Fruit fly (Drosophila melanogaster) whole organism, embryonic: Measurements from ENCODE around the gene CG15196.

Experiments
- CG10366 ChIP-seq: fragments of 200-800 bp; sonication (Bioruptor generic); IDR thresholded peaks from 2 replicates; pipeline ENCODE4 v1.3.6; 2022; ENCODE audit warnings: missing biosample characterization, missing genetic modification characterization
- CG10979 ChIP-seq: fragments of 200-800 bp; sonication (Bioruptor generic); optimal IDR thresholded peaks from 2 replicates; lab custom pipeline; 2018; ENCODE audit warnings: missing biosample characterization, mild to moderate bottlenecking, missing genetic modification characterization, moderate library complexity
- CG11247 ChIP-seq: fragments of 200-800 bp; sonication (Bioruptor generic); IDR thresholded peaks from 2 replicates; pipeline ENCODE4 v1.3.6; 2022; ENCODE audit warnings: missing biosample characterization, missing genetic modification characterization
- CG12219 ChIP-seq: fragments of 200-800 bp; sonication (Bioruptor generic); optimal IDR thresholded peaks from 3 replicates; lab custom pipeline; 2018; ENCODE audit warnings: missing biosample characterization, mild to moderate bottlenecking, missing genetic modification characterization
- CG13624 ChIP-seq: fragments of 200-800 bp; sonication (Bioruptor generic); optimal IDR thresholded peaks from 2 replicates; lab custom pipeline; 2016; ENCODE audit warnings: missing biosample characterization, missing genetic modification characterization
- CG16813 ChIP-seq: fragments of 200-800 bp; sonication (Bioruptor generic); IDR thresholded peaks from 3 replicates; pipeline ENCODE4 v1.3.6; 2022; ENCODE audit warnings: missing biosample characterization, missing genetic modification characterization; ENCODE audit not compliant: partially characterized antibody
- CG32767 ChIP-seq: fragments of 200-800 bp; sonication (Bioruptor generic); IDR thresholded peaks from 2 replicates; pipeline ENCODE4 v1.3.6; 2022; ENCODE audit warnings: missing biosample characterization, missing genetic modification characterization
- CG34376 ChIP-seq: fragments of 200-800 bp; sonication (Bioruptor generic); optimal IDR thresholded peaks from 2 replicates; lab custom pipeline; 2018; ENCODE audit warnings: missing biosample characterization, mild to moderate bottlenecking, missing genetic modification characterization
- CG4617 ChIP-seq: fragments of 200-800 bp; sonication (Bioruptor generic); optimal IDR thresholded peaks from 3 replicates; lab custom pipeline; 2016; ENCODE audit warnings: missing biosample characterization, missing genetic modification characterization, borderline replicate concordance
- CG4730 ChIP-seq: fragments of 200-800 bp; sonication (Bioruptor generic); IDR thresholded peaks from 2 replicates; pipeline ENCODE4 v1.3.6; 2022; ENCODE audit warnings: missing biosample characterization, missing genetic modification characterization
- CG6654 ChIP-seq: fragments of 200-800 bp; sonication (Bioruptor generic); optimal IDR thresholded peaks from 2 replicates; lab custom pipeline; 2017; ENCODE audit warnings: missing biosample characterization, mild to moderate bottlenecking, missing genetic modification characterization
- CG7271 ChIP-seq: fragments of 200-800 bp; sonication (Bioruptor generic); optimal IDR thresholded peaks from 2 replicates; lab custom pipeline; 2018; ENCODE audit warnings: missing biosample characterization, mild to moderate bottlenecking, missing genetic modification characterization, moderate library complexity
- CG8089 ChIP-seq: fragments of 200-800 bp; sonication (Bioruptor generic); optimal IDR thresholded peaks from 3 replicates; lab custom pipeline; 2016; ENCODE audit warnings: missing biosample characterization, missing genetic modification characterization
- CG8281 ChIP-seq: fragments of 200-800 bp; sonication (Bioruptor generic); optimal IDR thresholded peaks from 2 replicates; lab custom pipeline; 2018; ENCODE audit warnings: missing biosample characterization, mild to moderate bottlenecking, missing genetic modification characterization, moderate library complexity
- CG9876 ChIP-seq: fragments of 200-800 bp; sonication (Bioruptor generic); optimal IDR thresholded peaks from 2 replicates; lab custom pipeline; 2016; ENCODE audit warnings: missing biosample characterization, missing genetic modification characterization
- D19A ChIP-seq: fragments of 200-800 bp; optimal IDR thresholded peaks from 3 replicates; lab custom pipeline; 2019; ENCODE audit warnings: missing biosample characterization, mild to moderate bottlenecking, missing genetic modification characterization, moderate library complexity
- Ets97D ChIP-seq: fragments of 200-800 bp; sonication (Bioruptor generic); optimal IDR thresholded peaks from 3 replicates; lab custom pipeline; 2016; ENCODE audit warnings: missing biosample characterization, missing genetic modification characterization
- H15 ChIP-seq: fragments of 200-800 bp; sonication (Bioruptor generic); IDR thresholded peaks from 3 replicates; pipeline ENCODE4 v1.3.6; 2022; ENCODE audit warnings: missing biosample characterization, missing genetic modification characterization
- Hey ChIP-seq: fragments of 200-800 bp; sonication (Bioruptor generic); optimal IDR thresholded peaks from 3 replicates; lab custom pipeline; 2018; ENCODE audit warnings: missing biosample characterization, mild to moderate bottlenecking, missing genetic modification characterization
- Hr3 ChIP-seq: fragments of 200-800 bp; sonication (Bioruptor generic); optimal IDR thresholded peaks from 3 replicates; lab custom pipeline; 2016; ENCODE audit warnings: missing biosample characterization, missing genetic modification characterization
- Hsf ChIP-seq: fragments of 200-800 bp; sonication (Bioruptor generic); optimal IDR thresholded peaks from 3 replicates; lab custom pipeline; 2016; ENCODE audit warnings: missing biosample characterization, missing genetic modification characterization
- Lim3 ChIP-seq: fragments of 200-800 bp; sonication (Bioruptor generic); IDR thresholded peaks from 2 replicates; pipeline ENCODE4 v1.3.6; 2022; ENCODE audit warnings: missing biosample characterization, missing genetic modification characterization
- Mrtf ChIP-seq: fragments of 200-800 bp; sonication (Bioruptor generic); IDR thresholded peaks from 3 replicates; pipeline ENCODE4 v1.3.6; 2022; ENCODE audit warnings: missing biosample characterization, missing genetic modification characterization
- Myb ChIP-seq: fragments of 200-800 bp; sonication (Bioruptor generic); optimal IDR thresholded peaks from 2 replicates; lab custom pipeline; 2016; ENCODE audit warnings: missing biosample characterization, missing genetic modification characterization
- Opbp ChIP-seq: fragments of 200-800 bp; sonication (Bioruptor generic); IDR thresholded peaks from 3 replicates; pipeline ENCODE4 v1.3.6; 2022; ENCODE audit warnings: missing biosample characterization, missing genetic modification characterization; ENCODE audit not compliant: partially characterized antibody
- Sry-β ChIP-seq: fragments of 200-800 bp; sonication (Bioruptor generic); optimal IDR thresholded peaks from 2 replicates; lab custom pipeline; 2018; ENCODE audit warnings: missing biosample characterization, mild to moderate bottlenecking, missing genetic modification characterization, moderate library complexity
- Vsx1 ChIP-seq: fragments of 200-800 bp; sonication (Bioruptor generic); optimal IDR thresholded peaks from 2 replicates; lab custom pipeline; 2017; ENCODE audit warnings: missing biosample characterization, mild to moderate bottlenecking, missing genetic modification characterization, missing genetic modification reagents
- al ChIP-seq: fragments of 200-800 bp; sonication (Bioruptor generic); IDR thresholded peaks from 2 replicates; pipeline ENCODE4 v1.3.6; 2022; ENCODE audit warnings: missing biosample characterization, missing genetic modification characterization
- amos ChIP-seq: fragments of 200-800 bp; sonication (Bioruptor generic); IDR thresholded peaks from 2 replicates; pipeline ENCODE4 v1.3.6; 2022; ENCODE audit warnings: missing biosample characterization, missing genetic modification characterization; ENCODE audit not compliant: partially characterized antibody
- cato ChIP-seq: fragments of 200-800 bp; sonication (Bioruptor generic); optimal IDR thresholded peaks from 2 replicates; lab custom pipeline; 2016; ENCODE audit warnings: missing biosample characterization, missing genetic modification characterization, borderline replicate concordance
- chinmo ChIP-seq: fragments of 200-800 bp; sonication (Bioruptor generic); IDR thresholded peaks from 4 replicates; pipeline ENCODE4 v1.3.6; 2022; ENCODE audit warnings: missing biosample characterization, missing genetic modification characterization; ENCODE audit not compliant: partially characterized antibody
- disco-r ChIP-seq: fragments of 200-800 bp; sonication (Bioruptor generic); optimal IDR thresholded peaks from 2 replicates; lab custom pipeline; 2016; ENCODE audit warnings: missing biosample characterization, missing genetic modification characterization
- en ChIP-seq: fragments of 200-800 bp; sonication (Bioruptor generic); optimal IDR thresholded peaks from 2 replicates; lab custom pipeline; 2016; ENCODE audit warnings: missing biosample characterization, missing genetic modification characterization
- gcm ChIP-seq: fragments of 200-800 bp; sonication (Bioruptor generic); optimal IDR thresholded peaks from 2 replicates; lab custom pipeline; 2019; ENCODE audit warnings: missing biosample characterization, mild to moderate bottlenecking, missing genetic modification characterization, moderate library complexity
- hkb ChIP-seq, 2 experiments: fragments of 200-800 bp in 1 of 2; fragments of >200 bp in 1 of 2; sonication (Bioruptor generic) in 1 of 2; IDR thresholded peaks in 1 of 2; optimal IDR thresholded peaks in 1 of 2; 2 replicates each; pipeline versions ENCODE4 v1.3.6 to Lab custom; 2017 to 2022; ENCODE audit warnings: missing biosample characterization in 1 of 2, missing genetic modification characterization in 1 of 2
- jing ChIP-seq: fragments of 200-800 bp; sonication (Bioruptor generic); optimal IDR thresholded peaks from 2 replicates; lab custom pipeline; 2018; ENCODE audit warnings: missing biosample characterization, mild to moderate bottlenecking, missing genetic modification characterization
- kay ChIP-seq: fragments of 200-800 bp; sonication (Bioruptor generic); optimal IDR thresholded peaks from 2 replicates; lab custom pipeline; 2016; ENCODE audit warnings: missing biosample characterization, missing genetic modification characterization
- lbe ChIP-seq: fragments of 200-800 bp; sonication (Bioruptor generic); optimal IDR thresholded peaks from 2 replicates; lab custom pipeline; 2016; ENCODE audit warnings: missing biosample characterization, mild to moderate bottlenecking, missing genetic modification characterization
- lilli ChIP-seq: fragments of 200-800 bp; sonication (Bioruptor generic); optimal IDR thresholded peaks from 3 replicates; lab custom pipeline; 2016; ENCODE audit warnings: missing biosample characterization, missing genetic modification characterization
- maf-S ChIP-seq: fragments of 200-800 bp; sonication (Bioruptor generic); optimal IDR thresholded peaks from 2 replicates; lab custom pipeline; 2016; ENCODE audit warnings: missing biosample characterization, missing genetic modification characterization
- nerfin-2 ChIP-seq: fragments of 200-800 bp; sonication (Bioruptor generic); IDR thresholded peaks from 2 replicates; pipeline ENCODE4 v1.3.6; 2022; ENCODE audit warnings: missing biosample characterization, missing genetic modification characterization; ENCODE audit not compliant: partially characterized antibody
- pita ChIP-seq: fragments of 200-800 bp; sonication (Bioruptor generic); optimal IDR thresholded peaks from 2 replicates; lab custom pipeline; 2017; ENCODE audit warnings: missing biosample characterization, mild to moderate bottlenecking, missing genetic modification characterization
- pzg ChIP-seq: fragments of 200-800 bp; sonication (Bioruptor generic); optimal IDR thresholded peaks from 3 replicates; lab custom pipeline; 2018; ENCODE audit warnings: missing biosample characterization, mild to moderate bottlenecking, missing genetic modification characterization, moderate library complexity
- shn ChIP-seq: fragments of 200-800 bp; sonication (Bioruptor generic); optimal IDR thresholded peaks from 3 replicates; lab custom pipeline; 2016; ENCODE audit warnings: missing biosample characterization, missing genetic modification characterization
- sna ChIP-seq: fragments of 200-800 bp; sonication (Bioruptor generic); IDR thresholded peaks from 2 replicates; pipeline ENCODE4 v1.3.6; 2022; ENCODE audit warnings: missing biosample characterization, missing genetic modification characterization; ENCODE audit not compliant: partially characterized antibody
- tap ChIP-seq: fragments of 200-800 bp; optimal IDR thresholded peaks from 3 replicates; lab custom pipeline; 2019; ENCODE audit warnings: missing biosample characterization, mild to moderate bottlenecking, missing genetic modification characterization, moderate library complexity
- tgo ChIP-seq: fragments of 200-800 bp; sonication (Bioruptor generic); IDR thresholded peaks from 3 replicates; pipeline ENCODE4 v1.3.6; 2022; ENCODE audit warnings: missing biosample characterization, missing genetic modification characterization
- tin ChIP-seq: fragments of 200-800 bp; sonication (Bioruptor generic); optimal IDR thresholded peaks from 3 replicates; lab custom pipeline; 2016; ENCODE audit warnings: missing biosample characterization, missing genetic modification characterization
- vnd ChIP-seq: fragments of 200-800 bp; sonication (Bioruptor generic); IDR thresholded peaks from 3 replicates; pipeline ENCODE4 v1.3.6; 2022; ENCODE audit warnings: missing biosample characterization, missing genetic modification characterization; ENCODE audit not compliant: partially characterized antibody
- wor ChIP-seq: fragments of 200-800 bp; sonication (Bioruptor generic); IDR thresholded peaks from 2 replicates; pipeline ENCODE4 v1.3.6; 2022; ENCODE audit warnings: missing biosample characterization, missing genetic modification characterization

CG15196 gene

DNA sequence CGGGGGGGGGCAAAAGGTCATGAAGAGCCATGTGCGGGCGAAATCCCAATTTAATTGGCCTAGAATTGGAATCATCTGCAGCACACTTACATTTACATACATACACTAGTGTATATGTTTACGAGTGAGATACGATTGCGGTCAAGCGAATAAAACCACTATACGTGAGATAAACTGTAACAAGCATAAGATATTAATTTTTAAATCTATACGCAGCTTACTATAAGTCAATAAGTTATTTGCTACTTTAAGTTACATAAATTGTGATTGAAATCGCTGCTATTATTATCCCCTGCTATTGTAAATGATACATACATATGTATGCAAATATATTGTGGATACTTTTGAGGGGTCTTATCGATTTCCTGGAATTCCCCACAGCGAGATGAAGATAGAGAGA is 30.6 kb upstream of the CG15196 start (continued):
- no peak for TF ChIP-seq lbe (GFP tag; lab: Kevin White, UChicago)
- TF ChIP-seq Myb (GFP tag; lab: Kevin White, UChicago), result no peak
- peak; percentile 19 for TF ChIP-seq CG12219
- TF ChIP-seq Hey (tag; lab: Kevin White, UChicago), result no peak
- TF ChIP-seq CG7271 (tag; lab: Kevin White, UChicago), result no peak
- no peak for TF ChIP-seq shn (GFP tag; lab: Kevin White, UChicago)
- TF ChIP-seq CG34376 (GFP tag; lab: Kevin White, UChicago), result no peak
- no peak for TF ChIP-seq disco-r
- TF ChIP-seq Mrtf (GFP tag; lab: Robert Waterston, UW), result 0 out of 3 replicates have a peak, but pooled peaks have one; percentile 20
- no peak for TF ChIP-seq pzg (GFP tag; lab: Kevin White, UChicago)
- no peak for TF ChIP-seq Sry-β (GFP tag; lab: Kevin White, UChicago)
- TF ChIP-seq CG16813, result no peak
- TF ChIP-seq amos, result no peak
- TF ChIP-seq Ets97D, result no peak
- peak; percentile 57 for TF ChIP-seq tap (tag; lab: Kevin White, UChicago)
- TF ChIP-seq Hr3 (GFP tag; lab: Kevin White, UChicago), result no peak
- TF ChIP-seq CG8281 (tag; lab: Kevin White, UChicago), result no peak
- TF ChIP-seq sna (GFP tag; lab: Robert Waterston, UW), result no peak
- TF ChIP-seq maf-S (GFP tag; lab: Kevin White, UChicago), result no peak
- no peak for TF ChIP-seq CG9876
- no peak for TF ChIP-seq Opbp
- peak; percentile 27; the same call in 1 of the 2 replicates for TF ChIP-seq al (GFP tag; lab: Robert Waterston, UW)
- TF ChIP-seq CG8089 (GFP tag; lab: Kevin White, UChicago), result no peak
- TF ChIP-seq nerfin-2 (GFP tag; lab: Robert Waterston, UW), result no peak
- no peak for TF ChIP-seq CG4617 (GFP tag; lab: Kevin White, UChicago)
- TF ChIP-seq CG32767 (GFP tag; lab: Robert Waterston, UW), result no peak
- no peak for TF ChIP-seq chinmo (GFP tag; lab: Robert Waterston, UW)
- TF ChIP-seq CG11247 (GFP tag; lab: Robert Waterston, UW), result no peak
- TF ChIP-seq H15 (GFP tag; lab: Robert Waterston, UW), result peak; percentile 40; the same call in 1 of the 3 replicates
- no peak for TF ChIP-seq Lim3
- TF ChIP-seq CG10979 (tag; lab: Kevin White, UChicago), result peak; percentile 23
- no peak for TF ChIP-seq CG4730
- TF ChIP-seq Hsf (GFP tag; lab: Kevin White, UChicago), result peak; percentile 16
- peak; percentile 36 for TF ChIP-seq lilli (GFP tag; lab: Kevin White, UChicago)
- no peak for TF ChIP-seq tin
- no peak for TF ChIP-seq kay
- TF ChIP-seq D19A (tag; lab: Kevin White, UChicago), result peak; percentile 4
- TF ChIP-seq CG6654, result no peak
- no peak for TF ChIP-seq gcm (GFP tag; lab: Kevin White, UChicago)
- no peak for TF ChIP-seq vnd (GFP tag; lab: Robert Waterston, UW)
- TF ChIP-seq cato, result no peak
- TF ChIP-seq pita, result no peak
- TF ChIP-seq tgo (GFP tag; lab: Robert Waterston, UW), result peak; percentile 48; the same call in 2 of the 3 replicates
- TF ChIP-seq CG10366 (GFP tag; lab: Robert Waterston, UW), result peak; percentile 16; the same call in 1 of the 2 replicates
- TF ChIP-seq Vsx1 (GFP tag; lab: Kevin White, UChicago), result no peak
- TF ChIP-seq hkb (optimal IDR thresholded peaks at IDR 0.05; lab: Kevin White, UChicago), result no peak
- TF ChIP-seq hkb (GFP tag; IDR thresholded peaks at IDR 0.05; lab: Robert Waterston, UW), result peak; percentile 70
- no peak for TF ChIP-seq jing (GFP tag; lab: Kevin White, UChicago)
- no peak for TF ChIP-seq wor (GFP tag; lab: Robert Waterston, UW)
- peak; percentile 46 for TF ChIP-seq CG13624 (GFP tag; lab: Kevin White, UChicago)
- no peak for TF ChIP-seq en
